Fruit fly (Drosophila melanogaster) whole organism, embryonic: ENCODE measurements around the gene Blos4.

Experiments
- Atf3 ChIP-seq: fragments of 200-800 bp; sonication (Bioruptor generic); optimal IDR thresholded peaks from 3 replicates; lab custom pipeline; 2016; ENCODE audit warnings: missing biosample characterization, missing genetic modification characterization
- BEAF-32 ChIP-seq: fragments of 200-800 bp; sonication (Bioruptor generic); optimal IDR thresholded peaks from 3 replicates; lab custom pipeline; 2017; ENCODE audit warnings: missing biosample characterization, missing genetic modification characterization, mild to moderate bottlenecking, moderate library complexity, missing genetic modification reagents
- CG10147 ChIP-seq: fragments of 200-800 bp; sonication (Bioruptor generic); optimal IDR thresholded peaks from 2 replicates; lab custom pipeline; 2019; ENCODE audit warnings: missing biosample characterization, mild to moderate bottlenecking, missing genetic modification characterization, moderate library complexity
- CG10543 ChIP-seq: fragments of 200-800 bp; sonication (Bioruptor generic); optimal IDR thresholded peaks from 3 replicates; lab custom pipeline; 2017; ENCODE audit warnings: missing biosample characterization, mild to moderate bottlenecking, missing genetic modification characterization, moderate library complexity
- CG11398 ChIP-seq: fragments of 200-800 bp; sonication (Bioruptor generic); optimal IDR thresholded peaks from 2 replicates; lab custom pipeline; 2016; ENCODE audit warnings: missing biosample characterization, missing genetic modification characterization
- CG12299 ChIP-seq: fragments of 200-800 bp; sonication (Bioruptor generic); optimal IDR thresholded peaks from 2 replicates; lab custom pipeline; 2018; ENCODE audit warnings: missing biosample characterization, mild to moderate bottlenecking, missing genetic modification characterization
- CG13287 ChIP-seq: fragments of 200-800 bp; sonication (Bioruptor generic); IDR thresholded peaks from 2 replicates; pipeline ENCODE4 v1.3.6; 2022; ENCODE audit warnings: missing biosample characterization, missing genetic modification characterization; ENCODE audit not compliant: partially characterized antibody
- CG15514 ChIP-seq: fragments of 200-800 bp; sonication (Bioruptor generic); optimal IDR thresholded peaks from 3 replicates; lab custom pipeline; 2017; ENCODE audit warnings: missing biosample characterization, missing genetic modification characterization, mild to moderate bottlenecking, moderate library complexity, missing genetic modification reagents
- CG15696 ChIP-seq: fragments of 200-800 bp; sonication (Bioruptor generic); optimal IDR thresholded peaks from 2 replicates; lab custom pipeline; 2019; ENCODE audit warnings: missing biosample characterization, mild to moderate bottlenecking, missing genetic modification characterization, moderate library complexity
- CG16813 ChIP-seq: fragments of 200-800 bp; sonication (Bioruptor generic); IDR thresholded peaks from 3 replicates; pipeline ENCODE4 v1.3.6; 2022; ENCODE audit warnings: missing biosample characterization, missing genetic modification characterization; ENCODE audit not compliant: partially characterized antibody
- CG17568 ChIP-seq: fragments of 200-800 bp; sonication (Bioruptor generic); optimal IDR thresholded peaks from 2 replicates; lab custom pipeline; 2018; ENCODE audit warnings: missing biosample characterization, mild to moderate bottlenecking, missing genetic modification characterization, moderate library complexity
- CG6654 ChIP-seq: fragments of 200-800 bp; sonication (Bioruptor generic); optimal IDR thresholded peaks from 2 replicates; lab custom pipeline; 2017; ENCODE audit warnings: missing biosample characterization, mild to moderate bottlenecking, missing genetic modification characterization
- CG6813 ChIP-seq: fragments of 200-800 bp; sonication (Bioruptor generic); optimal IDR thresholded peaks from 2 replicates; lab custom pipeline; 2017; ENCODE audit warnings: missing biosample characterization, missing genetic modification characterization, mild to moderate bottlenecking, moderate library complexity, missing genetic modification reagents
- CG7745 ChIP-seq: fragments of 200-800 bp; sonication (Bioruptor generic); optimal IDR thresholded peaks from 2 replicates; lab custom pipeline; 2018; ENCODE audit warnings: missing biosample characterization, mild to moderate bottlenecking, missing genetic modification characterization, moderate library complexity
- CG8478 ChIP-seq: fragments of >200 bp; optimal IDR thresholded peaks from 2 replicates; lab custom pipeline; 2018
- CG9215 ChIP-seq: fragments of 200-800 bp; sonication (Bioruptor generic); IDR thresholded peaks from 2 replicates; pipeline ENCODE4 v1.3.6; 2022; ENCODE audit warnings: missing biosample characterization, missing genetic modification characterization
- CG9609 ChIP-seq: fragments of 200-800 bp; sonication (Bioruptor generic); optimal IDR thresholded peaks from 3 replicates; lab custom pipeline; 2016; ENCODE audit warnings: missing biosample characterization, missing genetic modification characterization
- ERR ChIP-seq: fragments of 200-800 bp; sonication (Bioruptor generic); optimal IDR thresholded peaks from 2 replicates; lab custom pipeline; 2016; ENCODE audit warnings: missing biosample characterization, missing genetic modification characterization
- Ets97D ChIP-seq: fragments of 200-800 bp; sonication (Bioruptor generic); optimal IDR thresholded peaks from 3 replicates; lab custom pipeline; 2016; ENCODE audit warnings: missing biosample characterization, missing genetic modification characterization
- Hmr ChIP-seq: fragments of 200-800 bp; sonication (Bioruptor generic); optimal IDR thresholded peaks from 3 replicates; lab custom pipeline; 2017; ENCODE audit warnings: mild to moderate bottlenecking, missing biosample characterization, missing genetic modification reagents, missing genetic modification characterization
- NC2α ChIP-seq: fragments of 200-800 bp; sonication (Bioruptor generic); optimal IDR thresholded peaks from 2 replicates; lab custom pipeline; 2016; ENCODE audit warnings: missing biosample characterization, missing genetic modification characterization
- Ravus ChIP-seq: fragments of 200-800 bp; sonication (Bioruptor generic); IDR thresholded peaks from 2 replicates; pipeline ENCODE4 v1.3.6; 2022; ENCODE audit warnings: missing biosample characterization, missing genetic modification characterization
- Side ChIP-seq: fragments of 200-800 bp; sonication (Bioruptor generic); optimal IDR thresholded peaks from 2 replicates; lab custom pipeline; 2016; ENCODE audit warnings: missing biosample characterization, missing genetic modification characterization
- Taf1 ChIP-seq: fragments of 200-800 bp; sonication (Bioruptor generic); IDR thresholded peaks from 2 replicates; pipeline ENCODE4 v1.3.6; 2022; ENCODE audit warnings: missing biosample characterization, missing genetic modification characterization
- bbx ChIP-seq: fragments of 200-800 bp; sonication (Bioruptor generic); IDR thresholded peaks from 2 replicates; pipeline ENCODE4 v1.3.6; 2022; ENCODE audit warnings: missing biosample characterization, missing genetic modification characterization; ENCODE audit not compliant: partially characterized antibody
- ci ChIP-seq: fragments of 200-800 bp; sonication (Bioruptor generic); IDR thresholded peaks from 3 replicates; pipeline ENCODE4 v1.3.6; 2022; ENCODE audit warnings: missing biosample characterization, missing genetic modification characterization
- cwo ChIP-seq: fragments of 200-800 bp; sonication (Bioruptor generic); optimal IDR thresholded peaks from 3 replicates; lab custom pipeline; 2017; ENCODE audit warnings: missing biosample characterization, missing genetic modification characterization, mild to moderate bottlenecking, moderate library complexity, missing genetic modification reagents
- dimm ChIP-seq: fragments of 200-800 bp; sonication (Bioruptor generic); IDR thresholded peaks from 2 replicates; pipeline ENCODE4 v1.3.6; 2022; ENCODE audit warnings: missing biosample characterization, missing genetic modification characterization
- esg ChIP-seq: fragments of 200-800 bp; sonication (Bioruptor generic); conservative IDR thresholded peaks from 2 replicates; pipeline ENCODE4 v1.3.6; 2022; ENCODE audit warnings: missing biosample characterization, missing genetic modification characterization
- gcm2 ChIP-seq: fragments of 200-800 bp; sonication (Bioruptor generic); optimal IDR thresholded peaks from 2 replicates; lab custom pipeline; 2016; ENCODE audit warnings: missing biosample characterization, missing genetic modification characterization
- gro ChIP-seq: fragments of 200-800 bp; sonication (Bioruptor generic); optimal IDR thresholded peaks from 2 replicates; lab custom pipeline; 2016; ENCODE audit warnings: missing biosample characterization, missing genetic modification characterization
- her ChIP-seq: fragments of 200-800 bp; sonication (Bioruptor generic); optimal IDR thresholded peaks from 2 replicates; lab custom pipeline; 2016; ENCODE audit warnings: missing biosample characterization, missing genetic modification characterization
- insv ChIP-seq, 2 experiments: fragments of 200-800 bp; sonication (Bioruptor generic); optimal IDR thresholded peaks; 3 replicates each; lab custom pipeline; 2016 to 2018; ENCODE audit warnings: missing biosample characterization in 2 of 2, missing genetic modification characterization in 2 of 2
- ken ChIP-seq: fragments of 200-800 bp; sonication (Bioruptor generic); IDR thresholded peaks from 3 replicates; pipeline ENCODE4 v1.3.6; 2022; ENCODE audit warnings: missing biosample characterization, missing genetic modification characterization
- knrl ChIP-seq: fragments of 200-800 bp; sonication (Bioruptor generic); IDR thresholded peaks from 3 replicates; pipeline ENCODE4 v1.3.6; 2022; ENCODE audit warnings: missing biosample characterization, missing genetic modification characterization; ENCODE audit not compliant: partially characterized antibody
- lbe ChIP-seq: fragments of 200-800 bp; sonication (Bioruptor generic); optimal IDR thresholded peaks from 2 replicates; lab custom pipeline; 2016; ENCODE audit warnings: missing biosample characterization, mild to moderate bottlenecking, missing genetic modification characterization
- nom ChIP-seq: fragments of 200-800 bp; sonication (Bioruptor generic); optimal IDR thresholded peaks from 2 replicates; lab custom pipeline; 2017; ENCODE audit warnings: missing biosample characterization, missing genetic modification characterization, mild to moderate bottlenecking, moderate library complexity, missing genetic modification reagents
- odd ChIP-seq: fragments of 200-800 bp; sonication (Bioruptor generic); optimal IDR thresholded peaks from 2 replicates; lab custom pipeline; 2017; ENCODE audit warnings: missing biosample characterization, mild to moderate bottlenecking, missing genetic modification characterization
- pnt ChIP-seq: fragments of 200-800 bp; sonication (Bioruptor generic); optimal IDR thresholded peaks from 3 replicates; lab custom pipeline; 2016; ENCODE audit warnings: missing biosample characterization, missing genetic modification characterization
- pros ChIP-seq: fragments of 200-800 bp; sonication (Bioruptor generic); optimal IDR thresholded peaks from 3 replicates; lab custom pipeline; 2019; ENCODE audit warnings: missing biosample characterization, mild to moderate bottlenecking, missing genetic modification characterization, moderate library complexity
- ro ChIP-seq: fragments of 200-800 bp; sonication (Bioruptor generic); IDR thresholded peaks from 2 replicates; pipeline ENCODE4 v1.3.6; 2022; ENCODE audit warnings: missing biosample characterization, missing genetic modification characterization
- sens-2 ChIP-seq: fragments of 200-800 bp; sonication (Bioruptor generic); IDR thresholded peaks from 2 replicates; pipeline ENCODE4 v1.3.6; 2022; ENCODE audit warnings: missing biosample characterization, missing genetic modification characterization
- seq ChIP-seq: fragments of 200-800 bp; sonication (Bioruptor generic); IDR thresholded peaks from 2 replicates; pipeline ENCODE4 v1.3.6; 2022; ENCODE audit warnings: missing biosample characterization, missing genetic modification characterization
- shn ChIP-seq: fragments of 200-800 bp; sonication (Bioruptor generic); optimal IDR thresholded peaks from 3 replicates; lab custom pipeline; 2016; ENCODE audit warnings: missing biosample characterization, missing genetic modification characterization
- sima ChIP-seq: fragments of 200-800 bp; sonication (Bioruptor generic); optimal IDR thresholded peaks from 2 replicates; lab custom pipeline; 2016; ENCODE audit warnings: missing biosample characterization, missing genetic modification characterization
- slp2 ChIP-seq: fragments of 200-800 bp; sonication (Bioruptor generic); optimal IDR thresholded peaks from 2 replicates; lab custom pipeline; 2016; ENCODE audit warnings: missing biosample characterization, missing genetic modification characterization
- sr ChIP-seq: fragments of 200-800 bp; sonication (Bioruptor generic); IDR thresholded peaks from 3 replicates; pipeline ENCODE4 v1.3.6; 2022; ENCODE audit warnings: missing biosample characterization, missing genetic modification characterization
- tio ChIP-seq: fragments of 200-800 bp; sonication (Bioruptor generic); optimal IDR thresholded peaks from 2 replicates; lab custom pipeline; 2017; ENCODE audit warnings: missing biosample characterization, missing genetic modification characterization, inconsistent platforms
- trem ChIP-seq: fragments of 200-800 bp; optimal IDR thresholded peaks from 3 replicates; lab custom pipeline; 2019; ENCODE audit warnings: missing biosample characterization, mild to moderate bottlenecking, missing genetic modification characterization, moderate library complexity
- vvl ChIP-seq: fragments of 200-800 bp; sonication (Bioruptor generic); IDR thresholded peaks from 2 replicates; pipeline ENCODE4 v1.3.6; 2022; ENCODE audit warnings: missing biosample characterization, missing genetic modification characterization

Gene Blos4

dm6 chr3L:10866633-10867379 lies 12.1 kb upstream of the Blos4 start (continued):
- TF ChIP-seq CG6654 (GFP tag; lab: Kevin White, UChicago) (no peak), CG6813 (GFP tag; lab: Kevin White, UChicago) (peak; percentile 2), sr (no peak), CG13287 (no peak), odd (no peak), ERR (GFP tag; lab: Kevin White, UChicago) (peak; percentile 2), Taf1 (GFP tag; lab: Robert Waterston, UW) (no peak), sens-2 (GFP tag; lab: Robert Waterston, UW) (peak; percentile 51; the same call in 1 of the 2 replicates), gro (GFP tag; lab: Kevin White, UChicago) (peak; percentile 74), vvl (GFP tag; lab: Robert Waterston, UW) (0 out of 2 replicates have a peak, but pooled peaks have one; percentile 12), shn (GFP tag; lab: Kevin White, UChicago) (no peak), CG16813 (GFP tag; lab: Robert Waterston, UW) (no peak), CG17568 (GFP tag; lab: Kevin White, UChicago) (no peak), CG10543 (peak; percentile 54), ci (GFP tag; lab: Robert Waterston, UW) (0 out of 3 replicates have a peak, but pooled peaks have one; percentile 7), Atf3 (GFP tag; lab: Kevin White, UChicago) (no peak), ro (no peak), CG15514 (GFP tag; lab: Kevin White, UChicago) (peak; percentile 57), ken (GFP tag; lab: Robert Waterston, UW) (0 out of 3 replicates have a peak, but pooled peaks have one; percentile 38), knrl (GFP tag; lab: Robert Waterston, UW) (no peak), Side (no peak), pnt (GFP tag; lab: Kevin White, UChicago) (no peak), Ravus (GFP tag; lab: Robert Waterston, UW) (no peak), cwo (GFP tag; lab: Kevin White, UChicago) (peak; percentile 95), CG11398 (no peak), CG12299 (tag; lab: Kevin White, UChicago) (no peak), NC2α (GFP tag; lab: Kevin White, UChicago) (no peak), pros (no peak), seq (no peak), slp2 (GFP tag; lab: Kevin White, UChicago) (no peak), bbx (GFP tag; lab: Robert Waterston, UW) (no peak), dimm (GFP tag; lab: Robert Waterston, UW) (no peak), CG10147 (GFP tag; lab: Kevin White, UChicago) (no peak), CG15696 (tag; lab: Kevin White, UChicago) (no peak), CG8478 (lab: Kevin White, UChicago) (no peak), CG9609 (GFP tag; lab: Kevin White, UChicago) (peak; percentile 14), nom (GFP tag; lab: Kevin White, UChicago) (no peak), gcm2 (GFP tag; lab: Kevin White, UChicago) (no peak), Ets97D (GFP tag; lab: Kevin White, UChicago) (no peak), her (GFP tag; lab: Kevin White, UChicago) (peak; percentile 65), trem (tag; lab: Kevin White, UChicago) (no peak), insv (GFP tag; optimal IDR thresholded peaks at IDR 0.05; lab: Kevin White, UChicago) (no peak), BEAF-32 (no peak), sima (GFP tag; lab: Kevin White, UChicago) (no peak), lbe (GFP tag; lab: Kevin White, UChicago) (no peak), esg (GFP tag; lab: Robert Waterston, UW) (peak; percentile 38), CG7745 (tag; lab: Kevin White, UChicago) (no peak), Hmr (GFP tag; lab: Kevin White, UChicago) (peak; percentile 54), CG9215 (GFP tag; lab: Robert Waterston, UW) (no peak; the same call in 1 of the 2 replicates), tio (no peak)
